Worm (Caenorhabditis elegans) whole organism, midembryonic: ENCODE results near the gene glb-30.

Experiments used
- T22C8.4 ChIP-seq: fragments of 200-800 bp; sonication (Bioruptor generic); IDR thresholded peaks from 2 replicates; pipeline ENCODE4 v1.3.6; 2022; ENCODE audit warnings: missing genetic modification characterization, missing compliant biosample characterization
- klf-2 ChIP-seq: fragments of 200-800 bp; sonication (Bioruptor generic); conservative IDR thresholded peaks from 2 replicates; pipeline ENCODE4 v1.3.6; 2022; ENCODE audit warnings: missing genetic modification reagents, missing genetic modification characterization, missing compliant biosample characterization

- TF ChIP-seq T22C8.4 (GFP tag; lab: Robert Waterston, UW) (no peak), klf-2 (GFP tag; lab: Robert Waterston, UW) (no peak)
Observed at ce11 chrIII:1713991-1714611, 45.7 kb upstream of the glb-30 start.
